Worm (Caenorhabditis elegans): ENCODE results near the gene dpm-1.

DNA sequence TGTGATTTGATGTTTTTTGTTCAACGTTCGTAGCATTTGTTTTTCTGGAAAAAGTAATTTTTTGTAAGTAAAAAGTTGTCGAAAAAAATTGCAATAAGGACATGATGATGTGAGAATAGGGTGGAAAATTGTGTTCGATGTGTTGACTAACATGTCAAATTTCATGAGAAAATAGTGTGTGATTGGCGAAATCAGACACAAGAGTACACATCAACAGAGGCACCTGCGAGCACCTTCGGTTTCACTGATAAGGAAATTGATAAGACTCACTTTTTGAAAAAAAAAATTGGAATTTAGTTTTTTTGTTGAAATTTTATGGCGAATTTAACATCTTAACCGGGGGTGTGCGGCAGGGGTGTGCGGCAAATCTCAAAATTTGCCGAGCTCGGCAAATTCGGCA is 5.0 kb upstream of the dpm-1 start, which contains the start of gene hum-8:
- no peak for TF ChIP-seq nhr-237 (tag; optimal IDR thresholded peaks at IDR 0.05)
- no peak for TF ChIP-seq ces-1 (GFP tag; optimal IDR thresholded peaks at IDR 0.05)
- TF ChIP-seq blmp-1 (tag; optimal IDR thresholded peaks at IDR 0.05), result no peak
- TF ChIP-seq pha-4 (tag; optimal IDR thresholded peaks at IDR 0.05), result no peak
- TF ChIP-seq bed-3 (GFP tag; optimal IDR thresholded peaks at IDR 0.05), result no peak
- TF ChIP-seq unc-62 (GFP tag; optimal IDR thresholded peaks at IDR 0.05), result no peak
- TF ChIP-seq tbx-8 (GFP tag; optimal IDR thresholded peaks at IDR 0.05), result no peak
- no peak for TF ChIP-seq lin-13 (tag; optimal IDR thresholded peaks at IDR 0.05)
- TF ChIP-seq nhr-28 (tag; optimal IDR thresholded peaks at IDR 0.05), result no peak
- TF ChIP-seq mls-2 (tag; optimal IDR thresholded peaks at IDR 0.05), result no peak
